Worm (Caenorhabditis elegans) whole organism, mixed stage, embryonic: ENCODE data around the gene Y67H2A.7.

ENCODE experiments used
- M03D4.4 ChIP-seq: sonication (generic microtip); optimal IDR thresholded peaks from 2 replicates; lab custom pipeline; 2017; ENCODE audit warnings: mild to moderate bottlenecking, missing genetic modification characterization, missing compliant biosample characterization
- bed-3 ChIP-seq: fragments of 200-800 bp; sonication (Bioruptor generic); optimal IDR thresholded peaks from 3 replicates; lab custom pipeline; 2018; ENCODE audit warnings: mild to moderate bottlenecking, missing genetic modification characterization, moderate library complexity, missing compliant biosample characterization
- blmp-1 ChIP-seq: fragments of 150-350 bp; optimal IDR thresholded peaks from 2 replicates; lab custom pipeline; 2014; ENCODE audit warnings: missing biosample characterization, missing genetic modification characterization
- ceh-39 ChIP-seq: fragments of 150-350 bp; optimal IDR thresholded peaks from 2 replicates; lab custom pipeline; 2014; ENCODE audit warnings: missing biosample characterization, missing genetic modification characterization
- ceh-43 ChIP-seq: fragments of 200-800 bp; sonication (Bioruptor generic); optimal IDR thresholded peaks from 2 replicates; lab custom pipeline; 2018; ENCODE audit warnings: mild to moderate bottlenecking, missing genetic modification characterization, moderate library complexity, missing compliant biosample characterization
- ces-1 ChIP-seq: fragments of 150-350 bp; optimal IDR thresholded peaks from 2 replicates; lab custom pipeline; 2014; ENCODE audit warnings: missing biosample characterization, missing genetic modification reagents, missing genetic modification characterization
- cnd-1 ChIP-seq: fragments of 200-800 bp; sonication (Bioruptor generic); optimal IDR thresholded peaks from 2 replicates; lab custom pipeline; 2018; ENCODE audit warnings: mild to moderate bottlenecking, missing genetic modification characterization, missing compliant biosample characterization
- drap-1 ChIP-seq: fragments of 200-800 bp; sonication (Bioruptor generic); optimal IDR thresholded peaks from 3 replicates; lab custom pipeline; 2018; ENCODE audit warnings: mild to moderate bottlenecking, missing genetic modification characterization, missing compliant biosample characterization
- elt-3 ChIP-seq: fragments of 150-350 bp; optimal IDR thresholded peaks from 2 replicates; lab custom pipeline; 2014; ENCODE audit warnings: missing biosample characterization, missing genetic modification characterization
- flh-1 ChIP-seq: fragments of 200-800 bp; sonication (Bioruptor generic); optimal IDR thresholded peaks from 2 replicates; lab custom pipeline; 2018; ENCODE audit warnings: mild to moderate bottlenecking, missing genetic modification characterization, moderate library complexity, missing compliant biosample characterization
- ham-2 ChIP-seq: fragments of 200-800 bp; sonication (Bioruptor generic); optimal IDR thresholded peaks from 2 replicates; lab custom pipeline; 2018; ENCODE audit warnings: mild to moderate bottlenecking, missing genetic modification characterization, missing compliant biosample characterization
- lin-13 ChIP-seq: fragments of 150-350 bp; optimal IDR thresholded peaks from 2 replicates; lab custom pipeline; 2014; ENCODE audit warnings: missing biosample characterization, missing genetic modification characterization
- lin-32 ChIP-seq: fragments of 200-800 bp; sonication (Bioruptor generic); optimal IDR thresholded peaks from 2 replicates; lab custom pipeline; 2018; ENCODE audit warnings: mild to moderate bottlenecking, missing genetic modification characterization, missing compliant biosample characterization
- lsy-2 ChIP-seq: fragments of 150-350 bp; optimal IDR thresholded peaks from 2 replicates; lab custom pipeline; 2014; ENCODE audit warnings: missing biosample characterization, missing genetic modification characterization
- mep-1 ChIP-seq: fragments of 150-350 bp; optimal IDR thresholded peaks from 2 replicates; lab custom pipeline; 2017; ENCODE audit warnings: missing biosample characterization, missing genetic modification reagents, missing genetic modification characterization, inconsistent platforms
- mls-2 ChIP-seq: sonication (generic microtip); optimal IDR thresholded peaks from 2 replicates; lab custom pipeline; 2016; ENCODE audit warnings: mild to moderate bottlenecking, missing genetic modification characterization, moderate library complexity, missing compliant biosample characterization
- nhr-12 ChIP-seq: fragments of 150-350 bp; optimal IDR thresholded peaks from 2 replicates; lab custom pipeline; 2014; ENCODE audit warnings: missing biosample characterization, missing genetic modification characterization
- nhr-237 ChIP-seq: fragments of 150-350 bp; optimal IDR thresholded peaks from 2 replicates; lab custom pipeline; 2014; ENCODE audit warnings: missing biosample characterization, missing genetic modification characterization
- nhr-76 ChIP-seq: sonication (generic microtip); optimal IDR thresholded peaks from 2 replicates; lab custom pipeline; 2017; ENCODE audit warnings: missing biosample characterization, missing genetic modification characterization
- pha-4 ChIP-seq: fragments of 150-350 bp; optimal IDR thresholded peaks from 2 replicates; lab custom pipeline; 2018; ENCODE audit warnings: missing biosample characterization, missing genetic modification reagents, missing genetic modification characterization
- sem-2 ChIP-seq: fragments of 200-800 bp; sonication (Bioruptor generic); optimal IDR thresholded peaks from 2 replicates; lab custom pipeline; 2018; ENCODE audit warnings: mild to moderate bottlenecking, missing genetic modification characterization, missing compliant biosample characterization
- snpc-4 ChIP-seq: fragments of 150-350 bp; optimal IDR thresholded peaks from 2 replicates; lab custom pipeline; 2014; ENCODE audit warnings: missing biosample characterization, missing genetic modification characterization
- sptf-1 ChIP-seq: sonication (generic microtip); optimal IDR thresholded peaks from 2 replicates; lab custom pipeline; 2017; ENCODE audit warnings: mild to moderate bottlenecking, missing genetic modification characterization, moderate library complexity, missing compliant biosample characterization
- tbx-8 ChIP-seq: fragments of 200-800 bp; sonication (Bioruptor generic); optimal IDR thresholded peaks from 2 replicates; lab custom pipeline; 2018; ENCODE audit warnings: mild to moderate bottlenecking, missing genetic modification characterization, moderate library complexity, missing compliant biosample characterization
- unc-120 ChIP-seq: sonication (generic microtip); optimal IDR thresholded peaks from 2 replicates; lab custom pipeline; 2017; ENCODE audit warnings: missing genetic modification characterization, missing compliant biosample characterization; ENCODE audit not compliant: poor library complexity, severe bottlenecking
- unc-39 ChIP-seq: fragments of 150-350 bp; optimal IDR thresholded peaks from 2 replicates; lab custom pipeline; 2014; ENCODE audit warnings: missing biosample characterization, missing genetic modification characterization
- unc-62 ChIP-seq: fragments of 150-350 bp; optimal IDR thresholded peaks from 2 replicates; lab custom pipeline; 2014; ENCODE audit warnings: missing biosample characterization, missing genetic modification reagents, missing genetic modification characterization
- zip-8 ChIP-seq: fragments of 150-350 bp; optimal IDR thresholded peaks from 2 replicates; lab custom pipeline; 2014; ENCODE audit warnings: missing biosample characterization, missing genetic modification characterization
- ztf-11 ChIP-seq: fragments of 150-350 bp; optimal IDR thresholded peaks from 2 replicates; lab custom pipeline; 2014; ENCODE audit warnings: missing biosample characterization, missing genetic modification characterization

The Y67H2A.7 gene

DNA sequence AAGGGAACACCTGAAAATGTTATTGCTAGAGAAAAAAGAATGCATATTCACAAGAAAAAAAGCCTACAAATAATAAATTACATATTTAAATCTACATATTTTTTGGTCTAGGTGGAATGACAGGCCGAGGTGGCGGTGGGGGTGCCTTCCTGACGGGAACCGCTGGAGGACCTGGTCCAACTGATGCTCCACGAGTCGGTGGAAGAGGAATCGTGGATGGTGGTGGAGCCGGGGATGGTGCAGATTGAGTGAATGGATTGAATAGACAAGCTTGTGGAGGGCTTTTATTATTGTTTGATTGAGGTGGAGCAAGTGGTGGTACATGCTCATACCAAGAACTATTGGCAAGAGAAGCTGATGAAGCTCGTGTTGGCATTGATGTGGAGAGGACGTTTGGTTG is 41.8 kb upstream of the Y67H2A.7 start:
- no peak for TF ChIP-seq zip-8 (tag; lab: Kevin White, UChicago)
- no peak for TF ChIP-seq ces-1 (GFP tag; lab: Kevin White, UChicago)
- TF ChIP-seq lin-13 (tag; lab: Kevin White, UChicago): no peak
- no peak for TF ChIP-seq lin-32 (GFP tag; lab: Kevin White, UChicago)
- TF ChIP-seq flh-1 (GFP tag; lab: Kevin White, UChicago): no peak
- no peak for TF ChIP-seq drap-1 (GFP tag; lab: Kevin White, UChicago)
- no peak for TF ChIP-seq unc-39
- no peak for TF ChIP-seq nhr-237 (tag; lab: Kevin White, UChicago)
- TF ChIP-seq mep-1 (tag; lab: Kevin White, UChicago): no peak
- no peak for TF ChIP-seq nhr-12 (tag; lab: Kevin White, UChicago)
- no peak for TF ChIP-seq snpc-4

ce11 chrIV:13268385-13268784 is 35.2 kb upstream of the Y67H2A.7 start:
- no peak for TF ChIP-seq ham-2 (GFP tag; lab: Kevin White, UChicago)
- no peak for TF ChIP-seq snpc-4
- no peak for TF ChIP-seq mls-2 (tag; lab: Kevin White, UChicago)
- no peak for TF ChIP-seq pha-4 (tag; lab: Kevin White, UChicago)
- no peak for TF ChIP-seq tbx-8 (GFP tag; lab: Kevin White, UChicago)
- no peak for TF ChIP-seq sem-2 (GFP tag; lab: Kevin White, UChicago)
- TF ChIP-seq ceh-39 (tag; lab: Kevin White, UChicago): no peak
- no peak for TF ChIP-seq ztf-11 (tag; lab: Kevin White, UChicago)

- TF ChIP-seq ces-1 (GFP tag; lab: Kevin White, UChicago): peak; percentile 74
- no peak for TF ChIP-seq unc-120 (tag; lab: Kevin White, UChicago)
- TF ChIP-seq pha-4 (tag; lab: Kevin White, UChicago): no peak
- TF ChIP-seq sptf-1 (tag; lab: Kevin White, UChicago): peak; percentile 28
These were observed 31.0 kb upstream of the Y67H2A.7 start, which contains the start of gene unc-26 for ce11 chrIV:13272494-13272893. unc-26 (minus strand) TSS chrIV:13272516.

DNA sequence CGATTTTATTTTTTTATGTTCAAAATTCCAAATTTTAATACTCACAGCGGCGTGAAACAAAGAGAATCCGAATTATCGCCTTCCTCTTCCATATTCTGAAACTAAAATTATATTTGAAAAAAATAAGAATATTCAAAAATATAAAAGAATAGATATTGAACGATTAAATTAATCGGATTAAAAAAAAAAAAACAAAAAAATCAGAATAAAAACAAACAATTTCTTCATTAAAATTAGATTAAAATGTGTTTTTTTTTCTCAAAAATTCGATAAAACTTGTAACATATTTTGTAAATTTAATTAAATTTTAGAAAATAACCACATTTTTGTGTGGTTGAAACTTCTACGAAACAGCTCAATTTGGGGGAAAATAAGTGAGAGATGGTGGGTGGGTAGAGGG is 20.8 kb upstream of the Y67H2A.7 start, which contains the start of gene cpsf-3:
cpsf-3 (minus strand) TSS at position 101 of the 400 bp plus-strand sequence.
- TF ChIP-seq ham-2 (GFP tag; lab: Kevin White, UChicago) (no peak), unc-39 (no peak), elt-3 (tag; lab: Kevin White, UChicago) (no peak), mls-2 (tag; lab: Kevin White, UChicago) (no peak), M03D4.4 (no peak), lin-13 (tag; lab: Kevin White, UChicago) (no peak), sptf-1 (tag; lab: Kevin White, UChicago) (no peak), drap-1 (GFP tag; lab: Kevin White, UChicago) (no peak)

ce11 chrIV:13289321-13289720 is 14.2 kb upstream of the Y67H2A.7 start, which contains the start of gene Y67H2A.10:
Y67H2A.10 (minus strand) TSS chrIV:13289504.
- TF ChIP-seq unc-62 (GFP tag; lab: Kevin White, UChicago): no peak
- no peak for TF ChIP-seq lin-32 (GFP tag; lab: Kevin White, UChicago)
- peak; percentile 83 for TF ChIP-seq unc-120 (tag; lab: Kevin White, UChicago)
- no peak for TF ChIP-seq flh-1 (GFP tag; lab: Kevin White, UChicago)
- TF ChIP-seq cnd-1 (tag; lab: Kevin White, UChicago): no peak

ce11 chrIV:13290239-13290638 is 13.3 kb upstream of the Y67H2A.7 start:
- TF ChIP-seq nhr-237 (tag; lab: Kevin White, UChicago) (no peak), bed-3 (GFP tag; lab: Kevin White, UChicago) (no peak)

DNA sequence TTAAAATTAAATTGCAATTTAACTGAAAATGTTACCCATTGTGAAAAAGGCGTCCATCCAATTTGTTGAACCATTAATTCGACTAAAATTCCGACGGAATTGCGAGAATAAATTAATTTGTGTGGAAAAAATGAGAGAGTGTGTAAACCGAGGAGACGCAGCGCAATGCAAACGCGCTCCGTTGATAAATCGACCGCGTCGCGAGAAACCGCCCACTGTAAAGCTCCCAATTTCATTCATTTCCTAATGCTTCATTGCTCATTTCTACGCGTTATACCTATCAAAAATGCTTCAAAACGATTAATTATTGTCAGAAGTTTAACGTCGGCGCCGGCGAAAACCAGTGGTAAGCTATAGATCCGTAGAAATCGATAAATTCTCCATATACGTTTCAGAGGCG is 5.8 kb upstream of the Y67H2A.7 start, which contains the start of the genes Y67H2A.2 and micu-1:
Y67H2A.2 (minus strand) TSS at position 74 of the 400 bp plus-strand sequence.
micu-1 (plus strand) TSS at position 181 of the 400 bp plus-strand sequence.
- TF ChIP-seq blmp-1 (tag; lab: Kevin White, UChicago): no peak
- no peak for TF ChIP-seq unc-120 (tag; lab: Kevin White, UChicago)
- no peak for TF ChIP-seq unc-39
- peak; percentile 30 for TF ChIP-seq sptf-1 (tag; lab: Kevin White, UChicago)
- peak; percentile 74 for TF ChIP-seq pha-4 (tag; lab: Kevin White, UChicago)
- peak; percentile 11 for TF ChIP-seq ztf-11 (tag; lab: Kevin White, UChicago)
- no peak for TF ChIP-seq M03D4.4
- peak; percentile 61 for TF ChIP-seq ceh-39 (tag; lab: Kevin White, UChicago)
- TF ChIP-seq mls-2 (tag; lab: Kevin White, UChicago): peak; percentile 59
- TF ChIP-seq nhr-76 (tag; lab: Kevin White, UChicago): no peak
- peak; percentile 71 for TF ChIP-seq lsy-2 (tag; lab: Kevin White, UChicago)
- TF ChIP-seq ceh-43 (GFP tag; lab: Kevin White, UChicago): peak; percentile 37
- TF ChIP-seq ces-1 (GFP tag; lab: Kevin White, UChicago): peak; percentile 99
- peak; percentile 5 for TF ChIP-seq mep-1 (tag; lab: Kevin White, UChicago)
